Fruit fly (Drosophila melanogaster): Measurements from ENCODE around the gene Arglu1.

dm6 chr2L:9921401-9921800 is 16.5 kb downstream of the Arglu1 start, which contains the start of gene CG4592:
- no peak for TF ChIP-seq usp (GFP tag; optimal IDR thresholded peaks at IDR 0.05)
- TF ChIP-seq EcR (GFP tag; optimal IDR thresholded peaks at IDR 0.05), result no peak
